Worm (Caenorhabditis elegans) whole organism, late embryonic: Measurements from ENCODE around the gene F01D5.10.

Experiments used
- C08G9.2 ChIP-seq: sonication (generic microtip); optimal IDR thresholded peaks from 2 replicates; lab custom pipeline; 2016; ENCODE audit warnings: mild to moderate bottlenecking, missing genetic modification characterization, moderate library complexity, missing compliant biosample characterization
- C38D4.7 ChIP-seq: fragments of 200-800 bp; sonication (Bioruptor generic); optimal IDR thresholded peaks from 2 replicates; lab custom pipeline; 2018; ENCODE audit warnings: mild to moderate bottlenecking, missing genetic modification characterization, moderate library complexity, missing compliant biosample characterization
- K02D7.2 ChIP-seq: sonication (generic microtip); optimal IDR thresholded peaks from 2 replicates; lab custom pipeline; 2017; ENCODE audit warnings: mild to moderate bottlenecking, missing genetic modification characterization, missing compliant biosample characterization
- K09A11.1 ChIP-seq: sonication (generic microtip); optimal IDR thresholded peaks from 2 replicates; lab custom pipeline; 2017; ENCODE audit warnings: antibody characterized with exemption, mild to moderate bottlenecking, missing genetic modification characterization, missing compliant biosample characterization; ENCODE audit not compliant: insufficient read depth
- T23F11.4 ChIP-seq: fragments of 200-800 bp; sonication (Bioruptor generic); optimal IDR thresholded peaks from 2 replicates; lab custom pipeline; 2018; ENCODE audit warnings: mild to moderate bottlenecking, missing genetic modification characterization, missing compliant biosample characterization
- Y22D7AL.16 ChIP-seq: sonication (generic microtip); optimal IDR thresholded peaks from 2 replicates; lab custom pipeline; 2016; ENCODE audit warnings: missing genetic modification characterization, missing compliant biosample characterization
- ahr-1 ChIP-seq: sonication (generic microtip); optimal IDR thresholded peaks from 2 replicates; lab custom pipeline; 2016; ENCODE audit warnings: missing genetic modification characterization, missing compliant biosample characterization
- ama-1 ChIP-seq: fragments of 150-350 bp; optimal IDR thresholded peaks from 2 replicates; lab custom pipeline; 2014
- ceh-14 ChIP-seq: sonication (generic microtip); optimal IDR thresholded peaks from 2 replicates; lab custom pipeline; 2016; ENCODE audit warnings: missing genotype, missing genetic modification characterization, missing compliant biosample characterization
- ceh-19 ChIP-seq: fragments of 200-800 bp; sonication (Bioruptor generic); optimal IDR thresholded peaks from 2 replicates; lab custom pipeline; 2018; ENCODE audit warnings: mild to moderate bottlenecking, missing genetic modification characterization, missing compliant biosample characterization
- ceh-2 ChIP-seq: sonication (generic microtip); optimal IDR thresholded peaks from 2 replicates; lab custom pipeline; 2016; ENCODE audit warnings: missing genotype, missing genetic modification characterization, missing compliant biosample characterization
- ceh-24 ChIP-seq: sonication (generic microtip); optimal IDR thresholded peaks from 2 replicates; lab custom pipeline; 2016; ENCODE audit warnings: mild to moderate bottlenecking, missing genetic modification characterization, missing compliant biosample characterization
- ceh-30 ChIP-seq: fragments of 150-350 bp; optimal IDR thresholded peaks from 2 replicates; lab custom pipeline; 2014; ENCODE audit warnings: missing biosample characterization, missing genetic modification characterization
- ceh-34 ChIP-seq: sonication (generic microtip); optimal IDR thresholded peaks from 2 replicates; lab custom pipeline; 2016; ENCODE audit warnings: mild to moderate bottlenecking, missing genetic modification characterization, missing compliant biosample characterization
- ceh-45 ChIP-seq: fragments of 200-800 bp; sonication (Bioruptor generic); IDR thresholded peaks from 2 replicates; pipeline ENCODE4 v1.3.6; 2022; ENCODE audit warnings: missing genetic modification reagents, missing genetic modification characterization, missing compliant biosample characterization
- ceh-6 ChIP-seq: fragments of 200-800 bp; sonication (Bioruptor generic); optimal IDR thresholded peaks from 2 replicates; lab custom pipeline; 2018; ENCODE audit warnings: mild to moderate bottlenecking, missing genetic modification characterization, missing compliant biosample characterization
- ceh-9 ChIP-seq: sonication (generic microtip); optimal IDR thresholded peaks from 2 replicates; lab custom pipeline; 2016; ENCODE audit warnings: mild to moderate bottlenecking, missing genetic modification characterization, inconsistent platforms, missing compliant biosample characterization
- che-1 ChIP-seq: sonication (generic microtip); optimal IDR thresholded peaks from 2 replicates; lab custom pipeline; 2016; ENCODE audit warnings: mild to moderate bottlenecking, missing genetic modification characterization, missing compliant biosample characterization
- dmd-4 ChIP-seq: sonication (generic microtip); optimal IDR thresholded peaks from 2 replicates; lab custom pipeline; 2016; ENCODE audit warnings: borderline replicate concordance, missing genetic modification characterization, missing compliant biosample characterization
- dve-1 ChIP-seq: sonication (generic microtip); optimal IDR thresholded peaks from 2 replicates; lab custom pipeline; 2017; ENCODE audit warnings: antibody characterized with exemption, mild to moderate bottlenecking, missing genetic modification characterization, missing compliant biosample characterization
- elt-2 ChIP-seq: sonication (generic microtip); optimal IDR thresholded peaks from 2 replicates; lab custom pipeline; 2016; ENCODE audit warnings: missing genetic modification reagents, missing genetic modification characterization, missing compliant biosample characterization
- elt-4 ChIP-seq: sonication (generic microtip); optimal IDR thresholded peaks from 2 replicates; lab custom pipeline; 2016; ENCODE audit warnings: missing genetic modification characterization, missing compliant biosample characterization
- fkh-10 ChIP-seq: fragments of 150-350 bp; optimal IDR thresholded peaks from 2 replicates; lab custom pipeline; 2014; ENCODE audit warnings: missing biosample characterization, missing genetic modification reagents, missing genetic modification characterization
- fkh-6 ChIP-seq: sonication (generic microtip); optimal IDR thresholded peaks from 2 replicates; lab custom pipeline; 2016; ENCODE audit warnings: missing genetic modification characterization, missing compliant biosample characterization
- gmeb-2 ChIP-seq: sonication (generic microtip); optimal IDR thresholded peaks from 2 replicates; lab custom pipeline; 2016; ENCODE audit warnings: missing genetic modification characterization, inconsistent platforms, missing compliant biosample characterization
- hlh-13 ChIP-seq: fragments of 200-800 bp; sonication (Bioruptor generic); optimal IDR thresholded peaks from 2 replicates; lab custom pipeline; 2018; ENCODE audit warnings: mild to moderate bottlenecking, missing genetic modification characterization, missing compliant biosample characterization
- hlh-15 ChIP-seq: sonication (generic microtip); optimal IDR thresholded peaks from 2 replicates; lab custom pipeline; 2016; ENCODE audit warnings: missing genetic modification characterization, missing compliant biosample characterization
- hlh-6 ChIP-seq: sonication (generic microtip); optimal IDR thresholded peaks from 2 replicates; lab custom pipeline; 2016; ENCODE audit warnings: missing genotype, missing genetic modification characterization, missing compliant biosample characterization
- lim-6 ChIP-seq: sonication (generic microtip); optimal IDR thresholded peaks from 2 replicates; lab custom pipeline; 2016; ENCODE audit warnings: missing genetic modification characterization, missing compliant biosample characterization
- madf-2 ChIP-seq: sonication (generic microtip); optimal IDR thresholded peaks from 2 replicates; lab custom pipeline; 2017; ENCODE audit warnings: missing genetic modification characterization, missing compliant biosample characterization
- mec-3 ChIP-seq: sonication (generic microtip); optimal IDR thresholded peaks from 2 replicates; lab custom pipeline; 2016; ENCODE audit warnings: borderline replicate concordance, missing genetic modification characterization, missing compliant biosample characterization
- nfya-1 ChIP-seq: sonication (generic microtip); optimal IDR thresholded peaks from 2 replicates; lab custom pipeline; 2017; ENCODE audit warnings: missing genetic modification characterization, mild to moderate bottlenecking, missing compliant biosample characterization, antibody characterized with exemption, moderate library complexity
- nhr-232 ChIP-seq: sonication (generic microtip); optimal IDR thresholded peaks from 2 replicates; lab custom pipeline; 2016; ENCODE audit warnings: missing genetic modification characterization, missing compliant biosample characterization
- npax-4 ChIP-seq: sonication (generic microtip); optimal IDR thresholded peaks from 2 replicates; lab custom pipeline; 2016; ENCODE audit warnings: missing genetic modification characterization, missing compliant biosample characterization
- odd-2 ChIP-seq: sonication (generic microtip); optimal IDR thresholded peaks from 2 replicates; lab custom pipeline; 2017; ENCODE audit warnings: antibody characterized with exemption, mild to moderate bottlenecking, missing genetic modification characterization, missing compliant biosample characterization
- pag-3 ChIP-seq: sonication (generic microtip); optimal IDR thresholded peaks from 2 replicates; lab custom pipeline; 2016; ENCODE audit warnings: missing compliant biosample characterization, missing genetic modification characterization, borderline replicate concordance
- pat-9 ChIP-seq: fragments of 200-800 bp; sonication (Bioruptor generic); optimal IDR thresholded peaks from 2 replicates; lab custom pipeline; 2018; ENCODE audit warnings: mild to moderate bottlenecking, missing genetic modification characterization, moderate library complexity, missing compliant biosample characterization
- pha-2 ChIP-seq: sonication (generic microtip); optimal IDR thresholded peaks from 2 replicates; lab custom pipeline; 2017; ENCODE audit warnings: mild to moderate bottlenecking, missing genetic modification characterization, missing compliant biosample characterization
- pha-4 ChIP-seq: fragments of 150-350 bp; optimal IDR thresholded peaks from 2 replicates; lab custom pipeline; 2018; ENCODE audit warnings: missing biosample characterization, missing genetic modification reagents, missing genetic modification characterization
- pqm-1 ChIP-seq: sonication (generic microtip); optimal IDR thresholded peaks from 2 replicates; lab custom pipeline; 2016; ENCODE audit warnings: missing genetic modification characterization, missing compliant biosample characterization
- pros-1 ChIP-seq: fragments of 150-350 bp; optimal IDR thresholded peaks from 2 replicates; lab custom pipeline; 2014; ENCODE audit warnings: missing biosample characterization, missing genetic modification reagents, missing genetic modification characterization
- ref-2 ChIP-seq: sonication (generic microtip); optimal IDR thresholded peaks from 2 replicates; lab custom pipeline; 2016; ENCODE audit warnings: missing genetic modification characterization, missing compliant biosample characterization
- rnt-1 ChIP-seq: sonication (generic microtip); optimal IDR thresholded peaks from 2 replicates; lab custom pipeline; 2016; ENCODE audit warnings: missing genetic modification characterization, missing compliant biosample characterization
- sdc-2 ChIP-seq: sonication (generic microtip); optimal IDR thresholded peaks from 2 replicates; lab custom pipeline; 2016; ENCODE audit warnings: missing genotype, missing genetic modification characterization, missing compliant biosample characterization
- sox-2 ChIP-seq: fragments of 200-800 bp; sonication (Bioruptor generic); IDR thresholded peaks from 2 replicates; pipeline ENCODE4 v1.3.6; 2022; ENCODE audit warnings: missing genetic modification reagents, missing genetic modification characterization, missing compliant biosample characterization
- sox-4 ChIP-seq: sonication (generic microtip); optimal IDR thresholded peaks from 2 replicates; lab custom pipeline; 2017; ENCODE audit warnings: mild to moderate bottlenecking, missing genetic modification characterization, inconsistent platforms, missing compliant biosample characterization
- syd-9 ChIP-seq: sonication (generic microtip); optimal IDR thresholded peaks from 2 replicates; lab custom pipeline; 2016; ENCODE audit warnings: mild to moderate bottlenecking, missing genetic modification characterization, moderate library complexity, missing compliant biosample characterization
- tbx-7 ChIP-seq: sonication (generic microtip); optimal IDR thresholded peaks from 2 replicates; lab custom pipeline; 2016; ENCODE audit warnings: missing genotype, missing genetic modification characterization, missing compliant biosample characterization
- ttx-3 ChIP-seq: sonication (generic microtip); optimal IDR thresholded peaks from 2 replicates; lab custom pipeline; 2016; ENCODE audit warnings: missing genetic modification reagents, missing genetic modification characterization, missing compliant biosample characterization
- unc-42 ChIP-seq: sonication (generic microtip); optimal IDR thresholded peaks from 2 replicates; lab custom pipeline; 2016; ENCODE audit warnings: missing genotype, missing genetic modification characterization, missing compliant biosample characterization
- unc-55 ChIP-seq: sonication (generic microtip); optimal IDR thresholded peaks from 2 replicates; lab custom pipeline; 2017; ENCODE audit warnings: missing biosample characterization, missing genetic modification reagents, missing genetic modification characterization
- unc-86 ChIP-seq: sonication (generic microtip); optimal IDR thresholded peaks from 2 replicates; lab custom pipeline; 2016; ENCODE audit warnings: missing genetic modification characterization, missing compliant biosample characterization
- zip-5 ChIP-seq: sonication (generic microtip); optimal IDR thresholded peaks from 2 replicates; lab custom pipeline; 2016; ENCODE audit warnings: missing genetic modification characterization, missing compliant biosample characterization

The F01D5.10 gene

ce11 chrII:14059767-14060166 lies 38.6 kb upstream of the F01D5.10 start, which contains the start of gene rpb-11:
TSS of gene rpb-11 (plus strand) at chrII:14060085.
- TF ChIP-seq hlh-13 (GFP tag; lab: Kevin White, UChicago), result no peak
- peak; percentile 6 for TF ChIP-seq ceh-6 (GFP tag; lab: Kevin White, UChicago)
- no peak for TF ChIP-seq elt-4 (tag; lab: Kevin White, UChicago)
- TF ChIP-seq ceh-19 (GFP tag; lab: Kevin White, UChicago), result peak; percentile 21
- no peak for TF ChIP-seq fkh-10 (GFP tag; lab: Kevin White, UChicago)
- peak; percentile 77 for TF ChIP-seq nfya-1 (tag; lab: Kevin White, UChicago)
- no peak for TF ChIP-seq tbx-7
- TF ChIP-seq ama-1, result no peak
- TF ChIP-seq pha-2, result peak; percentile 39
- TF ChIP-seq madf-2 (tag; lab: Kevin White, UChicago), result peak; percentile 56
- peak; percentile 24 for TF ChIP-seq hlh-15 (tag; lab: Kevin White, UChicago)
- TF ChIP-seq mec-3 (tag; lab: Kevin White, UChicago), result no peak
- TF ChIP-seq ttx-3 (tag; lab: Kevin White, UChicago), result peak; percentile 50
- TF ChIP-seq unc-42 (tag; lab: Kevin White, UChicago), result peak; percentile 57
- peak; percentile 32 for TF ChIP-seq fkh-6 (tag; lab: Kevin White, UChicago)
- peak; percentile 29 for TF ChIP-seq unc-55 (GFP tag; lab: Kevin White, UChicago)
- no peak for TF ChIP-seq ahr-1
- no peak for TF ChIP-seq C08G9.2 (tag; lab: Kevin White, UChicago)
- peak; percentile 61 for TF ChIP-seq unc-86 (tag; lab: Kevin White, UChicago)
- 0 out of 2 replicates have a peak, but pooled peaks have one; percentile 33 for TF ChIP-seq ceh-45 (GFP tag; lab: Robert Waterston, UW)
- no peak for TF ChIP-seq pag-3 (tag; lab: Kevin White, UChicago)
- TF ChIP-seq pros-1, result no peak
- peak; percentile 48 for TF ChIP-seq sox-4 (tag; lab: Kevin White, UChicago)
- no peak for TF ChIP-seq nhr-232 (tag; lab: Kevin White, UChicago)
- TF ChIP-seq ceh-9 (tag; lab: Kevin White, UChicago), result no peak
- TF ChIP-seq ceh-30, result peak; percentile 11
- TF ChIP-seq ceh-2 (tag; lab: Kevin White, UChicago), result peak; percentile 61
- peak; percentile 1 for TF ChIP-seq syd-9
- TF ChIP-seq zip-5 (tag; lab: Kevin White, UChicago), result no peak
- TF ChIP-seq ceh-14, result peak; percentile 74
- no peak; the same call in 1 of the 2 replicates for TF ChIP-seq sox-2 (GFP tag; lab: Robert Waterston, UW)
- no peak for TF ChIP-seq odd-2 (tag; lab: Kevin White, UChicago)
- peak; percentile 69 for TF ChIP-seq ceh-34 (tag; lab: Kevin White, UChicago)
- peak; percentile 29 for TF ChIP-seq T23F11.4 (GFP tag; lab: Kevin White, UChicago)
- TF ChIP-seq pqm-1 (tag; lab: Kevin White, UChicago), result no peak
- TF ChIP-seq pha-4 (tag; lab: Kevin White, UChicago), result no peak
- TF ChIP-seq K09A11.1 (tag; lab: Kevin White, UChicago), result peak; percentile 29
- TF ChIP-seq npax-4 (tag; lab: Kevin White, UChicago), result peak; percentile 42
- TF ChIP-seq dve-1 (tag; lab: Kevin White, UChicago), result peak; percentile 6
- peak; percentile 83 for TF ChIP-seq elt-2 (tag; lab: Kevin White, UChicago)
- TF ChIP-seq lim-6 (tag; lab: Kevin White, UChicago), result no peak
- peak; percentile 30 for TF ChIP-seq rnt-1 (tag; lab: Kevin White, UChicago)
- no peak for TF ChIP-seq che-1 (tag; lab: Kevin White, UChicago)
- TF ChIP-seq K02D7.2 (tag; lab: Kevin White, UChicago), result no peak
- peak; percentile 29 for TF ChIP-seq Y22D7AL.16 (tag; lab: Kevin White, UChicago)
- no peak for TF ChIP-seq ceh-24 (tag; lab: Kevin White, UChicago)
- TF ChIP-seq hlh-6 (tag; lab: Kevin White, UChicago), result no peak
- peak; percentile 65 for TF ChIP-seq gmeb-2 (tag; lab: Kevin White, UChicago)
- TF ChIP-seq pat-9 (tag; lab: Kevin White, UChicago), result peak; percentile 33
- TF ChIP-seq sdc-2 (tag; lab: Kevin White, UChicago), result peak; percentile 12
- peak; percentile 62 for TF ChIP-seq ref-2 (tag; lab: Kevin White, UChicago)
- no peak for TF ChIP-seq dmd-4 (tag; lab: Kevin White, UChicago)
- TF ChIP-seq C38D4.7 (GFP tag; lab: Kevin White, UChicago), result peak; percentile 33
